Worm (Caenorhabditis elegans) whole organism, young adult: Measurements from ENCODE around the gene F52B11.5.

Experiments
- B0261.1 ChIP-seq: sonication (generic microtip); optimal IDR thresholded peaks from 2 replicates; lab custom pipeline; 2016; ENCODE audit warnings: mild to moderate bottlenecking, missing genetic modification characterization, moderate library complexity, missing compliant biosample characterization
- F39B2.1 ChIP-seq: fragments of 200-800 bp; sonication (Bioruptor generic); IDR thresholded peaks from 2 replicates; pipeline ENCODE4 v1.3.6; 2022; ENCODE audit warnings: missing genetic modification reagents, missing genetic modification characterization, missing compliant biosample characterization
- F52B5.7 ChIP-seq: sonication (generic microtip); optimal IDR thresholded peaks from 2 replicates; lab custom pipeline; 2016; ENCODE audit warnings: mild to moderate bottlenecking, missing genetic modification characterization, missing compliant biosample characterization
- F57C9.4 ChIP-seq: sonication (generic microtip); optimal IDR thresholded peaks from 2 replicates; lab custom pipeline; 2017; ENCODE audit warnings: mild to moderate bottlenecking, missing genetic modification characterization, missing compliant biosample characterization
- Y53G8AR.9 ChIP-seq: fragments of 200-800 bp; sonication (Bioruptor generic); conservative IDR thresholded peaks from 2 replicates; pipeline ENCODE4 v1.3.6; 2022; ENCODE audit warnings: missing genetic modification reagents, missing genetic modification characterization, missing compliant biosample characterization
- Y79H2A.3 ChIP-seq: fragments of 200-800 bp; sonication (Bioruptor generic); conservative IDR thresholded peaks from 2 replicates; pipeline ENCODE4 v1.3.6; 2022; ENCODE audit warnings: missing genetic modification reagents, missing genetic modification characterization, missing compliant biosample characterization
- Y95B8A.8 ChIP-seq: fragments of 200-800 bp; sonication (Bioruptor generic); IDR thresholded peaks from 2 replicates; pipeline ENCODE4 v1.3.6; 2022; ENCODE audit warnings: missing genetic modification reagents, missing genetic modification characterization, missing compliant biosample characterization
- aptf-2 ChIP-seq: fragments of 200-800 bp; sonication (Bioruptor generic); conservative IDR thresholded peaks from 2 replicates; pipeline ENCODE4 v1.3.6; 2022; ENCODE audit warnings: missing genetic modification reagents, missing genetic modification characterization, missing compliant biosample characterization
- atf-7 ChIP-seq: sonication (generic microtip); optimal IDR thresholded peaks from 2 replicates; lab custom pipeline; 2017; ENCODE audit warnings: mild to moderate bottlenecking, missing genetic modification characterization, missing compliant biosample characterization
- athp-1 ChIP-seq: sonication (generic microtip); optimal IDR thresholded peaks from 2 replicates; lab custom pipeline; 2017; ENCODE audit warnings: mild to moderate bottlenecking, missing genetic modification characterization, missing compliant biosample characterization
- attf-6 ChIP-seq: fragments of 200-800 bp; sonication (Bioruptor generic); IDR thresholded peaks from 2 replicates; pipeline ENCODE4 v1.3.6; 2022; ENCODE audit warnings: missing genetic modification reagents, missing genetic modification characterization, missing compliant biosample characterization
- bed-1 ChIP-seq: fragments of 200-800 bp; sonication (Bioruptor generic); IDR thresholded peaks from 2 replicates; pipeline ENCODE4 v1.3.6; 2022; ENCODE audit warnings: missing genetic modification reagents, missing genetic modification characterization, missing compliant biosample characterization
- bed-2 ChIP-seq: fragments of 200-800 bp; sonication (Bioruptor generic); IDR thresholded peaks from 2 replicates; pipeline ENCODE4 v1.3.6; 2022; ENCODE audit warnings: missing genetic modification reagents, missing genetic modification characterization, missing compliant biosample characterization
- cebp-1 ChIP-seq, 2 experiments: fragments of 200-800 bp in 1 of 2; sonication (Bioruptor generic) in 1 of 2; sonication (generic microtip) in 1 of 2; IDR thresholded peaks in 1 of 2; optimal IDR thresholded peaks in 1 of 2; 2 replicates each; pipeline versions ENCODE4 v1.3.6 to Lab custom; 2017 to 2022; ENCODE audit warnings: missing compliant biosample characterization in 2 of 2, missing genetic modification characterization in 2 of 2, mild to moderate bottlenecking in 1 of 2, missing genetic modification reagents in 1 of 2, moderate library complexity in 1 of 2
- ceh-40 ChIP-seq: fragments of 200-800 bp; sonication (Bioruptor generic); IDR thresholded peaks from 2 replicates; pipeline ENCODE4 v1.3.6; 2022; ENCODE audit warnings: missing genetic modification characterization, missing compliant biosample characterization
- ceh-58 ChIP-seq: fragments of 200-800 bp; sonication (Bioruptor generic); IDR thresholded peaks from 2 replicates; pipeline ENCODE4 v1.3.6; 2022; ENCODE audit warnings: missing genetic modification characterization, missing compliant biosample characterization
- dpff-1 ChIP-seq: sonication (generic microtip); optimal IDR thresholded peaks from 2 replicates; lab custom pipeline; 2017; ENCODE audit warnings: mild to moderate bottlenecking, missing genetic modification characterization, missing compliant biosample characterization
- egl-18 ChIP-seq: fragments of 200-800 bp; sonication (Bioruptor generic); IDR thresholded peaks from 2 replicates; pipeline ENCODE4 v1.3.6; 2022; ENCODE audit warnings: missing genetic modification reagents, missing genetic modification characterization, missing compliant biosample characterization
- ets-4 ChIP-seq: fragments of 200-800 bp; sonication (Bioruptor generic); optimal IDR thresholded peaks from 2 replicates; lab custom pipeline; 2018; ENCODE audit warnings: mild to moderate bottlenecking, missing genetic modification characterization, missing compliant biosample characterization
- fkh-3 ChIP-seq: sonication (generic microtip); optimal IDR thresholded peaks from 2 replicates; lab custom pipeline; 2016; ENCODE audit warnings: mild to moderate bottlenecking, missing genetic modification characterization, missing compliant biosample characterization
- gei-17 ChIP-seq: fragments of 200-800 bp; sonication (Bioruptor generic); optimal IDR thresholded peaks from 2 replicates; lab custom pipeline; 2018; ENCODE audit warnings: mild to moderate bottlenecking, missing genetic modification characterization, missing compliant biosample characterization
- him-1 ChIP-seq: sonication (generic microtip); optimal IDR thresholded peaks from 2 replicates; lab custom pipeline; 2016; ENCODE audit warnings: missing genotype, missing genetic modification reagents, missing genetic modification characterization, missing compliant biosample characterization
- hlh-12 ChIP-seq: sonication (generic microtip); optimal IDR thresholded peaks from 2 replicates; lab custom pipeline; 2016; ENCODE audit warnings: missing genetic modification characterization, missing compliant biosample characterization
- hrde-1 ChIP-seq: sonication (generic microtip); optimal IDR thresholded peaks from 2 replicates; lab custom pipeline; 2016; ENCODE audit warnings: missing genetic modification characterization, mild to moderate bottlenecking, missing compliant biosample characterization, moderate library complexity, missing genotype, missing genetic modification reagents, borderline replicate concordance
- hsf-1 ChIP-seq: fragments of 200-800 bp; sonication (Bioruptor generic); IDR thresholded peaks from 2 replicates; pipeline ENCODE4 v1.3.6; 2022; ENCODE audit warnings: missing genetic modification reagents, missing genetic modification characterization, missing compliant biosample characterization
- lin-26 ChIP-seq: fragments of 200-800 bp; sonication (Bioruptor generic); IDR thresholded peaks from 2 replicates; pipeline ENCODE4 v1.3.6; 2022; ENCODE audit warnings: missing genetic modification reagents, missing genetic modification characterization, missing compliant biosample characterization
- lin-35 ChIP-seq, 3 experiments: fragments of 150-350 bp in 2 of 3; sonication (generic microtip) in 1 of 3; optimal IDR thresholded peaks; 2 replicates each; lab custom pipeline; 2014 to 2018; ENCODE audit warnings: missing biosample characterization in 3 of 3, missing genetic modification characterization in 3 of 3, missing genetic modification reagents in 3 of 3
- lin-40 ChIP-seq: sonication (generic microtip); optimal IDR thresholded peaks from 2 replicates; lab custom pipeline; 2016; ENCODE audit warnings: missing genetic modification characterization, mild to moderate bottlenecking, missing compliant biosample characterization, missing genotype, missing genetic modification reagents
- lsl-1 ChIP-seq: fragments of 200-800 bp; sonication (Bioruptor generic); optimal IDR thresholded peaks from 2 replicates; lab custom pipeline; 2018; ENCODE audit warnings: mild to moderate bottlenecking, missing genetic modification characterization, moderate library complexity, missing compliant biosample characterization
- madf-3 ChIP-seq: fragments of 200-800 bp; sonication (Bioruptor generic); IDR thresholded peaks from 2 replicates; pipeline ENCODE4 v1.3.6; 2022; ENCODE audit warnings: missing genetic modification reagents, missing genetic modification characterization, missing compliant biosample characterization
- mes-4 ChIP-seq: sonication (generic microtip); optimal IDR thresholded peaks from 2 replicates; lab custom pipeline; 2016; ENCODE audit warnings: missing genotype, missing genetic modification characterization, missing compliant biosample characterization
- mxl-1 ChIP-seq: sonication (generic microtip); optimal IDR thresholded peaks from 2 replicates; lab custom pipeline; 2016; ENCODE audit warnings: missing genetic modification characterization, missing compliant biosample characterization
- nhr-120 ChIP-seq: fragments of 200-800 bp; sonication (Bioruptor generic); IDR thresholded peaks from 2 replicates; pipeline ENCODE4 v1.3.6; 2022; ENCODE audit warnings: missing genetic modification characterization, missing compliant biosample characterization
- nhr-179 ChIP-seq: sonication (generic microtip); optimal IDR thresholded peaks from 2 replicates; lab custom pipeline; 2016; ENCODE audit warnings: mild to moderate bottlenecking, missing genetic modification characterization, missing compliant biosample characterization
- nhr-27 ChIP-seq: fragments of 200-800 bp; sonication (Bioruptor generic); optimal IDR thresholded peaks from 2 replicates; lab custom pipeline; 2018; ENCODE audit warnings: mild to moderate bottlenecking, missing genetic modification characterization, moderate library complexity, missing compliant biosample characterization
- nhr-80 ChIP-seq: sonication (generic microtip); optimal IDR thresholded peaks from 2 replicates; lab custom pipeline; 2016; ENCODE audit warnings: missing genetic modification characterization, missing compliant biosample characterization
- nhr-90 ChIP-seq: sonication (generic microtip); optimal IDR thresholded peaks from 2 replicates; lab custom pipeline; 2016; ENCODE audit warnings: missing genotype, mild to moderate bottlenecking, missing genetic modification characterization, missing compliant biosample characterization
- pha-4 ChIP-seq: fragments of 150-350 bp; sonication (generic microtip); optimal IDR thresholded peaks from 2 replicates; lab custom pipeline; 2014; ENCODE audit warnings: missing biosample characterization, missing genetic modification reagents, missing genetic modification characterization
- rec-8 ChIP-seq, 2 experiments: sonication (generic microtip); optimal IDR thresholded peaks; 2 replicates each; lab custom pipeline; 2016; ENCODE audit warnings: mild to moderate bottlenecking in 2 of 2, missing genetic modification characterization in 2 of 2, missing genetic modification reagents in 2 of 2, missing genotype in 2 of 2, missing biosample characterization in 1 of 2, missing compliant biosample characterization in 1 of 2, moderate library complexity in 1 of 2
- snpc-1.3 ChIP-seq: sonication (generic microtip); optimal IDR thresholded peaks from 2 replicates; lab custom pipeline; 2017; ENCODE audit warnings: missing genetic modification characterization, mild to moderate bottlenecking, missing compliant biosample characterization, antibody characterized with exemption, moderate library complexity, missing genotype, missing genetic modification reagents; ENCODE audit not compliant: insufficient read depth
- somi-1 ChIP-seq: fragments of 200-800 bp; sonication (Bioruptor generic); optimal IDR thresholded peaks from 2 replicates; lab custom pipeline; 2018; ENCODE audit warnings: mild to moderate bottlenecking, missing genetic modification characterization, missing compliant biosample characterization
- sptf-2 ChIP-seq: fragments of 200-800 bp; sonication (Bioruptor generic); optimal IDR thresholded peaks from 2 replicates; lab custom pipeline; 2018; ENCODE audit warnings: mild to moderate bottlenecking, missing genetic modification characterization, missing compliant biosample characterization
- ztf-18 ChIP-seq: sonication (generic microtip); optimal IDR thresholded peaks from 2 replicates; lab custom pipeline; 2016; ENCODE audit warnings: missing genotype, mild to moderate bottlenecking, missing genetic modification characterization, missing compliant biosample characterization
- ztf-3 ChIP-seq: fragments of 200-800 bp; sonication (Bioruptor generic); optimal IDR thresholded peaks from 2 replicates; lab custom pipeline; 2018; ENCODE audit warnings: mild to moderate bottlenecking, missing genetic modification characterization, missing compliant biosample characterization

Gene F52B11.5

DNA sequence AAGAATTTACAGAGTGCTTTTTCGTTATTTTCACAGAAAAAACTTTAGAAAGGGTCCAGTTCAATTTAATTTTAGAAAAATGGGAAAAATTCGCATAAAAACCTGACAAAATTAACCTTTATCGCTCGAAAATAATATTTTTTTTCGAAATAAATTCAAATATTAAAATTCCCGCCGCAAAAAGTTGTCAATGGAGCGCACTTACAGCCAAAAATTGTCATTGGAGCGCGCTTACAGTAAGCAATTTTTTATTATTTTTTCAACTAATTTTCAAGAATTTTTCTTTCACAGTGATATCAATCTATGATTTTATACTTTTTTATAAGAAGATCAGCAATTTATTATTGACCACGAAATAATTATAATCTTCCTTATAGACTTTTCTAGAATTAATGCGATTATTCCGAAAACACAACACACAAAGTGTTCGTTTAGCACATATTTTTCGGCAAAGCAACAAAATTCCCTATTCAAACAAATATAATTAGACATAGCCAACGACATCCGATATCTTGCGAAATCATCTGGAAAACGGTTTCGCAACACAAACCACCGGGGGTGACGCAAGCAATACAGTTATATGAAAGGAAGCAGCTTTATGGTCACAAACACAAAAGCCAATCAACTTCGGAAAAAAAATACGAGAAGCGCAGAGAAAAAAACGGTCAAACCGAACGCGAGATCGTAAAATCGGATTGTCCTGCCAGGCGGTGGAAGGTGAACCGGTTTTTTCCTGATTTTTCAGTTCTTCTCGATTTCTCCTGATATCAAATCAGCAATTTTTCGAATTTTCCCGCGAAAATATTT is 32.6 kb downstream of the F52B11.5 start (continued):
- TF ChIP-seq atf-7 (tag; lab: Kevin White, UChicago) (no peak), hrde-1 (tag; lab: Kevin White, UChicago) (no peak), nhr-80 (tag; lab: Kevin White, UChicago) (peak; percentile 37), F39B2.1 (GFP tag; lab: Robert Waterston, UW) (no peak), lsl-1 (GFP tag; lab: Kevin White, UChicago) (peak; percentile 6), sptf-2 (GFP tag; lab: Kevin White, UChicago) (no peak), Y95B8A.8 (GFP tag; lab: Robert Waterston, UW) (no peak), ztf-18 (no peak), him-1 (tag; lab: Kevin White, UChicago) (no peak), F57C9.4 (tag; lab: Kevin White, UChicago) (no peak), ztf-3 (GFP tag; lab: Kevin White, UChicago) (no peak), fkh-3 (tag; lab: Kevin White, UChicago) (no peak), snpc-1.3 (tag; lab: Kevin White, UChicago) (peak; percentile 70), mes-4 (tag; lab: Kevin White, UChicago) (no peak), Y79H2A.3 (GFP tag; lab: Robert Waterston, UW) (no peak), dpff-1 (no peak), egl-18 (no peak), aptf-2 (GFP tag; lab: Robert Waterston, UW) (no peak), F52B5.7 (tag; lab: Kevin White, UChicago) (no peak), ceh-58 (GFP tag; lab: Robert Waterston, UW) (no peak), Y53G8AR.9 (GFP tag; lab: Robert Waterston, UW) (no peak), madf-3 (GFP tag; lab: Robert Waterston, UW) (no peak), pha-4 (tag; lab: Kevin White, UChicago) (no peak), nhr-90 (tag; lab: Kevin White, UChicago) (no peak), athp-1 (no peak), bed-1 (GFP tag; lab: Robert Waterston, UW) (no peak), rec-8 (tag; optimal IDR thresholded peaks at IDR 0.05; lab: Kevin White, UChicago) (no peak), somi-1 (GFP tag; lab: Kevin White, UChicago) (no peak), lin-40 (no peak), bed-2 (GFP tag; lab: Robert Waterston, UW) (no peak), lin-26 (GFP tag; lab: Robert Waterston, UW) (no peak), nhr-27 (tag; lab: Kevin White, UChicago) (no peak), lin-35 (GFP tag; optimal IDR thresholded peaks at IDR 0.05; lab: Kevin White, UChicago) (peak in 1 of 3 experiments; percentile 20), mxl-1 (tag; lab: Kevin White, UChicago) (no peak), nhr-179 (tag; lab: Kevin White, UChicago) (no peak), hlh-12 (tag; lab: Kevin White, UChicago) (no peak)

DNA sequence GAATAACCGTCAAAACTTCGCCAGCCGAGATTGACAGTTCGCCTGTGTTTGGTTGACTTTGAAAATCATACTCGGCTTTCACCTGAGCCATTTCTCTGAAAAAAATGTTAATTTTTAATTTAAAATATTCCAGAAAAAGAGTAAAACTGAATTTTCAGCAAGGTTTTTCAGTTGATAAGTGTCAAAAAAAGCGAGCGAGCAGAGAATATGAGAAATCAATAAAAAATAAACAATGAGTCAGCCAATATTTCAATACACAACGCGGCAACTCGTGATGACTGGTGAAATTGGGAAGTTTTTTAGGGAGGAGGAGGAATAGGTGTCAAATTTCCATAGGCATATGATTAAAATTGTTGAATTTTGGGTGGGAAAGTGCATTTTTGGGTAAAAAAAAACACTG is 33.3 kb downstream of the F52B11.5 start, which contains the start of gene lst-4:
Gene lst-4 (minus strand): TSS at position 101 of the 400 bp plus-strand sequence.
- TF ChIP-seq pha-4 (tag; lab: Kevin White, UChicago) = no peak
- TF ChIP-seq B0261.1 = no peak
- TF ChIP-seq nhr-120 (GFP tag; lab: Robert Waterston, UW) = no peak
- TF ChIP-seq cebp-1 (GFP tag; IDR thresholded peaks at IDR 0.05; lab: Robert Waterston, UW) = no peak
- no peak for TF ChIP-seq cebp-1 (tag; optimal IDR thresholded peaks at IDR 0.05; lab: Kevin White, UChicago)
- no peak for TF ChIP-seq ets-4 (GFP tag; lab: Kevin White, UChicago)
- no peak for TF ChIP-seq attf-6 (GFP tag; lab: Robert Waterston, UW)
- TF ChIP-seq ceh-40 (GFP tag; lab: Robert Waterston, UW) = no peak
- no peak for TF ChIP-seq hsf-1
- TF ChIP-seq gei-17 (GFP tag; lab: Kevin White, UChicago) = no peak
